Fruit fly (Drosophila melanogaster): ENCODE results near the gene meru.

dm6 chr3L:15823780-15824423 lies 20.0 kb downstream of the meru start:
- no peak for TF ChIP-seq nom (GFP tag; optimal IDR thresholded peaks at IDR 0.05)
- no peak for TF ChIP-seq CG1233 (GFP tag; optimal IDR thresholded peaks at IDR 0.05)
- TF ChIP-seq az2 (GFP tag; optimal IDR thresholded peaks at IDR 0.05), result no peak
- no peak for TF ChIP-seq tx (GFP tag; optimal IDR thresholded peaks at IDR 0.05)
- TF ChIP-seq kay (GFP tag; optimal IDR thresholded peaks at IDR 0.05), result no peak
- TF ChIP-seq CG10979 (tag; optimal IDR thresholded peaks at IDR 0.05), result no peak
- TF ChIP-seq CG31224 (GFP tag; IDR thresholded peaks at IDR 0.05), result no peak
- no peak for TF ChIP-seq usp (GFP tag; optimal IDR thresholded peaks at IDR 0.05)
- TF ChIP-seq GATAe (GFP tag; conservative IDR thresholded peaks at IDR 0.05), result 0 out of 2 replicates have a peak, but pooled peaks have one; percentile 42
- TF ChIP-seq klu (GFP tag; IDR thresholded peaks at IDR 0.05), result no peak
- TF ChIP-seq HLH3B (GFP tag; IDR thresholded peaks at IDR 0.05), result no peak
- TF ChIP-seq nau (GFP tag; optimal IDR thresholded peaks at IDR 0.05), result peak; percentile 46
- TF ChIP-seq CG4424 (GFP tag; optimal IDR thresholded peaks at IDR 0.05), result no peak
- no peak for TF ChIP-seq Xbp1 (GFP tag; optimal IDR thresholded peaks at IDR 0.05)

Measured in whole organism, embryonic.